Worm (Caenorhabditis elegans): ENCODE data around the gene C06C3.10.
A peak's percentile ranks its signal among the peaks of the same experiment; 100 is the strongest.

C06C3.10 gene

ce11 chrII:9372393-9372792, 4.7 kb downstream of the C06C3.10 start, which contains the start of gene C06C3.3:
Gene C06C3.3 (minus strand): TSS chrII:9372493.
- no peak for TF ChIP-seq nhr-77 (tag; optimal IDR thresholded peaks at IDR 0.05)
- no peak for TF ChIP-seq ztf-1 (GFP tag; conservative IDR thresholded peaks at IDR 0.05)
- no peak for TF ChIP-seq ZK546.5 (tag; optimal IDR thresholded peaks at IDR 0.05)
- TF ChIP-seq lin-39 (tag; optimal IDR thresholded peaks at IDR 0.05), result no peak
- TF ChIP-seq unc-62 (GFP tag; optimal IDR thresholded peaks at IDR 0.05), result no peak
- TF ChIP-seq nhr-21 (tag; optimal IDR thresholded peaks at IDR 0.05), result no peak
- no peak for TF ChIP-seq ceh-82 (tag; optimal IDR thresholded peaks at IDR 0.05)
- TF ChIP-seq aly-2 (tag; optimal IDR thresholded peaks at IDR 0.05), result no peak
- TF ChIP-seq skn-1 (tag; optimal IDR thresholded peaks at IDR 0.05), result no peak
- no peak for TF ChIP-seq ztf-11 (tag; optimal IDR thresholded peaks at IDR 0.05)
- TF ChIP-seq gmeb-1 (tag; optimal IDR thresholded peaks at IDR 0.05), result no peak
- no peak for TF ChIP-seq peb-1 (tag; optimal IDR thresholded peaks at IDR 0.05)
- no peak for TF ChIP-seq Y55F3AM.14 (GFP tag; optimal IDR thresholded peaks at IDR 0.05)

DNA sequence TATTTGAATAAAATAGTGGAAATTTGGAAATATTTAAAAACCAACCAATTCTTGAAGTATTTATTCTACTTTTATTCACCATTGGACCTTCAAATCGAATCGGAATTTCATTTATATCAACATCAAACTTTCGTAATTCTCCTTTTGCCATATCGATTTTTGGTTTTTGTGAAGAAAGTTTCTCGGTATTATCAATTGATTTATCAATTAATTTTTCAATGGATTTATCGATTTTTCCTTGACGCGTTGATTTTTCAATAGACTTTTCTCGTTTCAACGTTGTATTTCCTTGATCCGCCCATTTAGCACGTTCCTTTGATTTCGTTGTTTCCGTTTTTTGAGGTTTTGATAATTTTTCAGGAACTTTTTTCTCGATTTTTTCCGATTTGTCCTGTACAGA, 7.7 kb downstream of the C06C3.10 start:
- no peak for TF ChIP-seq lin-13 (GFP tag; optimal IDR thresholded peaks at IDR 0.05)
- no peak for TF ChIP-seq zag-1 (tag; optimal IDR thresholded peaks at IDR 0.05)
- TF ChIP-seq nhr-12 (tag; optimal IDR thresholded peaks at IDR 0.05), result no peak
- no peak for TF ChIP-seq nhr-129 (tag; optimal IDR thresholded peaks at IDR 0.05)
- no peak for TF ChIP-seq sma-9 (GFP tag; optimal IDR thresholded peaks at IDR 0.05)
- no peak for TF ChIP-seq sma-9 (tag; optimal IDR thresholded peaks at IDR 0.05)
- TF ChIP-seq nhr-237 (tag; optimal IDR thresholded peaks at IDR 0.05), result no peak
- no peak for TF ChIP-seq nhr-25 (tag; optimal IDR thresholded peaks at IDR 0.05)
- TF ChIP-seq mbf-1 (tag; optimal IDR thresholded peaks at IDR 0.05), result no peak
- no peak for TF ChIP-seq mdl-1 (tag; optimal IDR thresholded peaks at IDR 0.05)
- TF ChIP-seq lin-11 (tag; optimal IDR thresholded peaks at IDR 0.05), result no peak

ce11 chrII:9362249-9362648, 14.8 kb downstream of the C06C3.10 start:
- TF ChIP-seq sem-4 (tag; optimal IDR thresholded peaks at IDR 0.05), result no peak
- TF ChIP-seq crh-2 (tag; optimal IDR thresholded peaks at IDR 0.05), result no peak
- TF ChIP-seq lin-11 (tag; optimal IDR thresholded peaks at IDR 0.05), result no peak
- TF ChIP-seq zag-1 (tag; optimal IDR thresholded peaks at IDR 0.05), result no peak
- no peak for TF ChIP-seq nhr-11 (tag; optimal IDR thresholded peaks at IDR 0.05)
- no peak for TF ChIP-seq ceh-82 (tag; optimal IDR thresholded peaks at IDR 0.05)
- no peak for TF ChIP-seq lsy-2 (tag; optimal IDR thresholded peaks at IDR 0.05)
- TF ChIP-seq ztf-4 (tag; optimal IDR thresholded peaks at IDR 0.05), result no peak
- TF ChIP-seq nhr-23 (tag; optimal IDR thresholded peaks at IDR 0.05), result no peak
- TF ChIP-seq nhr-237 (tag; optimal IDR thresholded peaks at IDR 0.05), result no peak
- no peak for TF ChIP-seq ztf-1 (GFP tag; conservative IDR thresholded peaks at IDR 0.05)
- TF ChIP-seq nhr-21 (tag; optimal IDR thresholded peaks at IDR 0.05), result no peak
- TF ChIP-seq mab-5 (tag; optimal IDR thresholded peaks at IDR 0.05), result no peak
- no peak for TF ChIP-seq elt-1 (tag; optimal IDR thresholded peaks at IDR 0.05)
- TF ChIP-seq lin-13 (GFP tag; optimal IDR thresholded peaks at IDR 0.05), result no peak
- no peak for TF ChIP-seq nhr-25 (tag; optimal IDR thresholded peaks at IDR 0.05)
- no peak for TF ChIP-seq C34F6.9 (tag; optimal IDR thresholded peaks at IDR 0.05)
- no peak for TF ChIP-seq sma-3 (GFP tag; optimal IDR thresholded peaks at IDR 0.05)
- no peak for TF ChIP-seq egl-27 (tag; optimal IDR thresholded peaks at IDR 0.05)
- no peak for TF ChIP-seq ceh-16 (tag; optimal IDR thresholded peaks at IDR 0.05)

ce11 chrII:9358230-9358629, 18.8 kb downstream of the C06C3.10 start, which contains the start of gene mel-11:
Gene mel-11 (plus strand): TSS chrII:9358530.
- TF ChIP-seq lsy-2 (tag; optimal IDR thresholded peaks at IDR 0.05) (no peak), sma-3 (GFP tag; optimal IDR thresholded peaks at IDR 0.05) (no peak), mbf-1 (tag; optimal IDR thresholded peaks at IDR 0.05) (no peak), nhr-21 (tag; optimal IDR thresholded peaks at IDR 0.05) (no peak), ZK546.5 (tag; optimal IDR thresholded peaks at IDR 0.05) (no peak), nhr-129 (tag; optimal IDR thresholded peaks at IDR 0.05) (no peak), ceh-16 (tag; optimal IDR thresholded peaks at IDR 0.05) (no peak), gmeb-1 (tag; optimal IDR thresholded peaks at IDR 0.05) (no peak)

DNA sequence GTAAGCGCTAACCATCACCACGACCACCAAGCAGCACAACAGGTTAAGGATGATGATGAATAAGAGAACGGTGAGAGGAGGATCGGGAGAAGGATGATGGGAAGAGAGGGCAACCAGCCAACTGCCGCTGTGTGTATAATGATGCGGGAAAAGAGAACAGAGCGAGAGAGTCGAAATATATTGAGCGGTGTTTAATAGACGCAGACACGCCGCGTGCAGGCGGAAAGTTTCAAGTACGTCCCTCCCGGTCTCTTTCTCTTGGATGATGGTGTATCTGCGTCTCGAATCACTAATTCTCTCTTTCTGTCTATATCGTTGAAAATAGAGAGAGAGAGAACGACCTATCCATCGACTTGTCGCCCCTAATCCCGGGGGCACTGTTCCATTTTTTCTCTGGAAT, 20.3 kb downstream of the C06C3.10 start:
- peak in 1 of 2 experiments; percentile 60 for TF ChIP-seq lsy-2 (tag; optimal IDR thresholded peaks at IDR 0.05)
- TF ChIP-seq unc-62 (GFP tag; optimal IDR thresholded peaks at IDR 0.05), result no peak
- peak; percentile 45 for TF ChIP-seq fos-1 (tag; optimal IDR thresholded peaks at IDR 0.05)
- no peak for TF ChIP-seq elt-3 (tag; optimal IDR thresholded peaks at IDR 0.05)
- TF ChIP-seq alr-1 (tag; optimal IDR thresholded peaks at IDR 0.05), result no peak
- no peak for TF ChIP-seq nhr-6 (tag; optimal IDR thresholded peaks at IDR 0.05)
- no peak for TF ChIP-seq ztf-4 (tag; optimal IDR thresholded peaks at IDR 0.05)
- no peak for TF ChIP-seq lin-11 (tag; optimal IDR thresholded peaks at IDR 0.05)
- TF ChIP-seq nhr-237 (tag; optimal IDR thresholded peaks at IDR 0.05), result no peak
- TF ChIP-seq skn-1 (tag; optimal IDR thresholded peaks at IDR 0.05), result no peak
- peak; percentile 38 for TF ChIP-seq sma-3 (GFP tag; optimal IDR thresholded peaks at IDR 0.05)
- TF ChIP-seq crh-2 (tag; optimal IDR thresholded peaks at IDR 0.05), result peak; percentile 28
- TF ChIP-seq ceh-82 (tag; optimal IDR thresholded peaks at IDR 0.05), result no peak
- no peak for TF ChIP-seq aly-2 (tag; optimal IDR thresholded peaks at IDR 0.05)
- no peak for TF ChIP-seq nhr-10 (tag; optimal IDR thresholded peaks at IDR 0.05)
- no peak for TF ChIP-seq snpc-4 (tag; optimal IDR thresholded peaks at IDR 0.05)
- TF ChIP-seq dmd-4 (tag; optimal IDR thresholded peaks at IDR 0.05), result no peak
- peak; percentile 72 for TF ChIP-seq F13H6.1 (tag; optimal IDR thresholded peaks at IDR 0.05)
- TF ChIP-seq ceh-16 (tag; optimal IDR thresholded peaks at IDR 0.05), result no peak
- no peak for TF ChIP-seq unc-39 (tag; optimal IDR thresholded peaks at IDR 0.05)
- TF ChIP-seq nhr-21 (tag; optimal IDR thresholded peaks at IDR 0.05), result peak; percentile 37
- TF ChIP-seq nhr-129 (tag; optimal IDR thresholded peaks at IDR 0.05), result peak; percentile 75
- TF ChIP-seq sma-9 (GFP tag; optimal IDR thresholded peaks at IDR 0.05), result peak; percentile 84
- TF ChIP-seq sma-9 (tag; optimal IDR thresholded peaks at IDR 0.05), result no peak
